Worm (Caenorhabditis elegans): ENCODE measurements around the gene B0393.7.
A peak's percentile ranks its signal among the peaks of the same experiment; 100 is the strongest.

B0393.7 gene

DNA sequence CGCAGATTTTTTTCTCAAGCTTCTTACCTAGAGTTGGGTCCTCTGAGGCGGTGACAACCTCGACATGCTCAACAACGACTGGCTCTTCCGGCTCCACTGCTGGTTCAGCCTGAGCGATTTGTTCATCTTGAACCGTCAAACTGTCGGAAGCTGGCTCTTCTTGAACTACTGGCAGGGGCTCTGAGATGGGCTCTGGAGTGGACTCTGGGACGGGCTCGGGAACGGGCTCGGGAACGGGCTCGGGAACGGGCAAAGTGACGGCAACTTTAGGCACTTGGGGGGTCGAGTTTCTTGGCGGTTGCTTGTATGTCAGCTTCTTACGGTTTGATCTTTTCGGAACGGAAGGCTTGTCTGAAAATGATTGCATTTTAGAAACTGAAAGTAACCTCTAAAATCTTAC lies 15.1 kb downstream of the B0393.7 start:
- no peak for TF ChIP-seq nhr-25 (tag; optimal IDR thresholded peaks at IDR 0.05)
- TF ChIP-seq nhr-77 (tag; optimal IDR thresholded peaks at IDR 0.05): no peak
- no peak for TF ChIP-seq daf-12 (tag; optimal IDR thresholded peaks at IDR 0.05)
- no peak for TF ChIP-seq nhr-23 (tag; optimal IDR thresholded peaks at IDR 0.05)
- no peak for TF ChIP-seq hmg-11 (tag; optimal IDR thresholded peaks at IDR 0.05)
- no peak for TF ChIP-seq nhr-237 (tag; optimal IDR thresholded peaks at IDR 0.05)
- no peak for TF ChIP-seq ceh-9 (tag; optimal IDR thresholded peaks at IDR 0.05)
- TF ChIP-seq fos-1 (tag; optimal IDR thresholded peaks at IDR 0.05): no peak
- no peak for TF ChIP-seq unc-62 (GFP tag; optimal IDR thresholded peaks at IDR 0.05)
- no peak for TF ChIP-seq jun-1 (tag; optimal IDR thresholded peaks at IDR 0.05)
- no peak for TF ChIP-seq mml-1 (tag; optimal IDR thresholded peaks at IDR 0.05)
- no peak for TF ChIP-seq nfya-1 (tag; optimal IDR thresholded peaks at IDR 0.05; ENCODE audit: insufficient read depth)
- no peak for TF ChIP-seq ceh-16 (tag; optimal IDR thresholded peaks at IDR 0.05)
- TF ChIP-seq nhr-76 (tag; optimal IDR thresholded peaks at IDR 0.05): no peak
- TF ChIP-seq unc-39 (tag; optimal IDR thresholded peaks at IDR 0.05): no peak
- no peak for TF ChIP-seq R02D3.7 (tag; optimal IDR thresholded peaks at IDR 0.05)

DNA sequence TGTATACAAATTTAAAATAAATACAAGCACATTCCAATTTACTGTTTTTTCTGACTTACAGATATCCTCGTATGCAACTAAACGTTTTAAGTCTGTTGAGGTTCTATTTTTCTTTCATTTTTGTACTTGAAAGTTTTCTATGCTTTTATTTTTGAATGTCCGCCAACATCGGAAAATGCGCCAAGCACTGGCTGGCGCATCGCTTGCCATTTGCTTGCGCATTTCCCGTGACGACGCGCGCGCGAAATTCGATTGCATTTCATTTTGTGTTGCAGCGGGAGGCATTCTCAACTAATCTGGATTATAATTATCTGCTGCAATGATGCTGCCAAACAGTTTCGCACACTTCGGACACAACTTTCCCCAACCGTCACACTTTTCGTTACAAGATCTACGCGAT lies 20.9 kb downstream of the B0393.7 start, which contains the start of gene fbxl-2:
TSS of gene fbxl-2 (plus strand) at position 278 of the 400 bp plus-strand sequence.
- TF ChIP-seq mdl-1 (tag; optimal IDR thresholded peaks at IDR 0.05) (no peak), ceh-28 (tag; optimal IDR thresholded peaks at IDR 0.05) (peak; percentile 88), pqm-1 (tag; optimal IDR thresholded peaks at IDR 0.05) (peak; percentile 47), daf-12 (tag; optimal IDR thresholded peaks at IDR 0.05) (no peak), lin-15B (tag; optimal IDR thresholded peaks at IDR 0.05) (peak; percentile 98), nhr-23 (tag; optimal IDR thresholded peaks at IDR 0.05) (peak; percentile 96), fkh-2 (tag; optimal IDR thresholded peaks at IDR 0.05) (no peak), ztf-4 (tag; optimal IDR thresholded peaks at IDR 0.05) (peak; percentile 81), fkh-10 (GFP tag; optimal IDR thresholded peaks at IDR 0.05) (peak; percentile 47), skn-1 (tag; optimal IDR thresholded peaks at IDR 0.05) (peak; percentile 60), ceh-9 (tag; optimal IDR thresholded peaks at IDR 0.05) (no peak), nhr-237 (tag; optimal IDR thresholded peaks at IDR 0.05) (no peak), nfya-1 (tag; optimal IDR thresholded peaks at IDR 0.05; ENCODE audit: insufficient read depth) (peak; percentile 97), elt-1 (tag; optimal IDR thresholded peaks at IDR 0.05) (peak; percentile 65), snpc-4 (tag; optimal IDR thresholded peaks at IDR 0.05) (peak; percentile 91), nhr-77 (tag; optimal IDR thresholded peaks at IDR 0.05) (peak; percentile 84), egl-27 (tag; optimal IDR thresholded peaks at IDR 0.05) (no peak), ceh-82 (tag; optimal IDR thresholded peaks at IDR 0.05) (peak; percentile 65), egl-5 (tag; optimal IDR thresholded peaks at IDR 0.05) (peak; percentile 96), nhr-28 (tag; optimal IDR thresholded peaks at IDR 0.05) (no peak), fos-1 (tag; optimal IDR thresholded peaks at IDR 0.05) (peak; percentile 67), jun-1 (tag; optimal IDR thresholded peaks at IDR 0.05) (peak; percentile 89), sea-2 (GFP tag; optimal IDR thresholded peaks at IDR 0.05) (no peak), eor-1 (tag; optimal IDR thresholded peaks at IDR 0.05) (no peak), nhr-11 (tag; optimal IDR thresholded peaks at IDR 0.05) (peak; percentile 71), lsy-12 (tag; optimal IDR thresholded peaks at IDR 0.05) (peak; percentile 94), nhr-67 (tag; optimal IDR thresholded peaks at IDR 0.05) (no peak), ztf-11 (tag; optimal IDR thresholded peaks at IDR 0.05) (no peak), mml-1 (tag; optimal IDR thresholded peaks at IDR 0.05) (no peak), elt-2 (tag; optimal IDR thresholded peaks at IDR 0.05) (peak; percentile 76), nhr-25 (tag; optimal IDR thresholded peaks at IDR 0.05) (peak; percentile 99), R02D3.7 (tag; optimal IDR thresholded peaks at IDR 0.05) (peak; percentile 97), aly-2 (tag; optimal IDR thresholded peaks at IDR 0.05) (no peak), ZK546.5 (tag; optimal IDR thresholded peaks at IDR 0.05) (peak; percentile 10), nhr-76 (tag; optimal IDR thresholded peaks at IDR 0.05) (peak; percentile 13), ama-1 (optimal IDR thresholded peaks at IDR 0.05) (peak; percentile 68), ceh-16 (tag; optimal IDR thresholded peaks at IDR 0.05) (no peak), lin-39 (tag; optimal IDR thresholded peaks at IDR 0.05) (peak; percentile 99), tbx-2 (tag; optimal IDR thresholded peaks at IDR 0.05) (peak; percentile 91), zag-1 (tag; optimal IDR thresholded peaks at IDR 0.05) (no peak), unc-62 (GFP tag; optimal IDR thresholded peaks at IDR 0.05) (peak; percentile 5), hmg-11 (tag; optimal IDR thresholded peaks at IDR 0.05) (peak; percentile 83), nhr-12 (tag; optimal IDR thresholded peaks at IDR 0.05) (no peak), nhr-43 (tag; optimal IDR thresholded peaks at IDR 0.05; ENCODE audit: poor library complexity, severe bottlenecking) (peak; percentile 96), pha-4 (tag; optimal IDR thresholded peaks at IDR 0.05) (peak; percentile 98), unc-39 (tag; optimal IDR thresholded peaks at IDR 0.05) (no peak), elt-3 (tag; optimal IDR thresholded peaks at IDR 0.05) (peak in 2 of 3 experiments; percentile 60 to 70)
